Worm (Caenorhabditis elegans) whole organism, L2 larva: Measurements from ENCODE around the gene pepm-1.

Experiments used
- aly-2 ChIP-seq: fragments of 150-350 bp; optimal IDR thresholded peaks from 2 replicates; lab custom pipeline; 2014; ENCODE audit warnings: missing biosample characterization, missing genetic modification characterization
- ceh-16 ChIP-seq: fragments of 150-350 bp; optimal IDR thresholded peaks from 2 replicates; lab custom pipeline; 2014; ENCODE audit warnings: missing biosample characterization, missing genetic modification characterization
- ceh-82 ChIP-seq: fragments of 150-350 bp; optimal IDR thresholded peaks from 2 replicates; lab custom pipeline; 2014; ENCODE audit warnings: missing biosample characterization, missing genetic modification characterization
- nhr-11 ChIP-seq: fragments of 150-350 bp; optimal IDR thresholded peaks from 2 replicates; lab custom pipeline; 2014; ENCODE audit warnings: missing biosample characterization, missing genetic modification characterization
- nhr-237 ChIP-seq: fragments of 150-350 bp; optimal IDR thresholded peaks from 2 replicates; lab custom pipeline; 2014; ENCODE audit warnings: missing biosample characterization, missing genetic modification characterization
- nhr-25 ChIP-seq: fragments of 150-350 bp; sonication (generic microtip); optimal IDR thresholded peaks from 3 replicates; lab custom pipeline; 2014; ENCODE audit warnings: missing biosample characterization, missing genetic modification characterization
- nhr-6 ChIP-seq: fragments of 150-350 bp; optimal IDR thresholded peaks from 2 replicates; lab custom pipeline; 2014; ENCODE audit warnings: missing biosample characterization, missing genetic modification characterization
- unc-39 ChIP-seq: fragments of 150-350 bp; optimal IDR thresholded peaks from 2 replicates; lab custom pipeline; 2014; ENCODE audit warnings: missing biosample characterization, missing genetic modification characterization
- zag-1 ChIP-seq: fragments of 150-350 bp; optimal IDR thresholded peaks from 2 replicates; lab custom pipeline; 2014; ENCODE audit warnings: missing biosample characterization, missing genetic modification characterization

DNA sequence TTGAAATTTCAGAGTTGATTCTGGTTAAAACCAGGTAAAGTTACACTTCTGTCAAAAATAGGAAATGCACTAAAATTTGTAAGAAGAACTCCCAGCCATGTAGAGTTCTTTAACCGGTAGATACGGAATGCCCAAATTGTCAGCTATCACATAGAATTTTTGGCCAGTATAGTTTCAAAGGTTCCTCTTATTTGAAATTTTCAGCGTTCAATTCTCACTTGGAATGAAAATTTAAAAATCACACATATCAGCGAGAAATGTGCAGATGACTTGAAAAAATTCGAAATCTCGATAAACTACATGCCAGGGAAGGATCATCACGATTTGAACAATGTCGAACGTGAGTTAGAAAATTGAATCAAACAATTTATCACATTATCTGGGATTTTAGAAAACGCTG lies 32.4 kb upstream of the pepm-1 start, which contains the start of gene F14D7.3:
- no peak for TF ChIP-seq nhr-237 (tag; lab: Kevin White, UChicago)
- TF ChIP-seq nhr-6 (tag; lab: Kevin White, UChicago): no peak
- TF ChIP-seq nhr-11: no peak
- TF ChIP-seq ceh-82 (tag; lab: Kevin White, UChicago): no peak
- TF ChIP-seq ceh-16 (tag; lab: Kevin White, UChicago): no peak
- no peak for TF ChIP-seq unc-39 (tag; lab: Kevin White, UChicago)
- no peak for TF ChIP-seq nhr-25 (tag; lab: Kevin White, UChicago)
- no peak for TF ChIP-seq zag-1 (tag; lab: Kevin White, UChicago)
- TF ChIP-seq aly-2 (tag; lab: Kevin White, UChicago): no peak
